Worm (Caenorhabditis elegans): ENCODE results near the gene tmem-218.

- TF ChIP-seq ref-1 (GFP tag; conservative IDR thresholded peaks at IDR 0.05) (no peak), flt-1 (GFP tag; IDR thresholded peaks at IDR 0.05) (no peak)
These were observed 36.5 kb upstream of the tmem-218 start for ce11 chrX:17613024-17613423.
